Fruit fly (Drosophila melanogaster) whole organism, embryonic: ENCODE results near the gene CG10068.

Experiments used
- Adf1 ChIP-seq: fragments of 200-800 bp; sonication (Bioruptor generic); IDR thresholded peaks from 2 replicates; pipeline ENCODE4 v1.3.6; 2022; ENCODE audit warnings: missing biosample characterization, missing genetic modification characterization
- Atf6 ChIP-seq: fragments of 200-800 bp; sonication (Bioruptor generic); IDR thresholded peaks from 2 replicates; pipeline ENCODE4 v1.3.6; 2022; ENCODE audit warnings: missing biosample characterization, missing genetic modification characterization
- C15 ChIP-seq: fragments of 200-800 bp; sonication (Bioruptor generic); IDR thresholded peaks from 3 replicates; pipeline ENCODE4 v1.3.6; 2022; ENCODE audit warnings: missing biosample characterization, missing genetic modification characterization
- CG10565 ChIP-seq: fragments of 200-800 bp; sonication (Bioruptor generic); optimal IDR thresholded peaks from 3 replicates; lab custom pipeline; 2016; ENCODE audit warnings: missing biosample characterization, mild to moderate bottlenecking, missing genetic modification characterization
- CG11398 ChIP-seq: fragments of 200-800 bp; sonication (Bioruptor generic); optimal IDR thresholded peaks from 2 replicates; lab custom pipeline; 2016; ENCODE audit warnings: missing biosample characterization, missing genetic modification characterization
- CG11504 ChIP-seq: fragments of 200-800 bp; sonication (Bioruptor generic); optimal IDR thresholded peaks from 3 replicates; lab custom pipeline; 2019; ENCODE audit warnings: missing biosample characterization, mild to moderate bottlenecking, missing genetic modification characterization, moderate library complexity
- CG1233 ChIP-seq: fragments of 200-800 bp; sonication (Bioruptor generic); optimal IDR thresholded peaks from 4 replicates; lab custom pipeline; 2018; ENCODE audit warnings: missing biosample characterization, mild to moderate bottlenecking, missing genetic modification characterization
- CG12391 ChIP-seq: fragments of 200-800 bp; sonication (Bioruptor generic); optimal IDR thresholded peaks from 3 replicates; lab custom pipeline; 2018; ENCODE audit warnings: missing biosample characterization, mild to moderate bottlenecking, missing genetic modification characterization, moderate library complexity
- CG14667 ChIP-seq: fragments of 200-800 bp; sonication (Bioruptor generic); IDR thresholded peaks from 2 replicates; pipeline ENCODE4 v1.3.6; 2022; ENCODE audit warnings: missing biosample characterization, missing genetic modification characterization
- CG15479 ChIP-seq: fragments of 200-800 bp; sonication (Bioruptor generic); optimal IDR thresholded peaks from 3 replicates; lab custom pipeline; 2019; ENCODE audit warnings: missing biosample characterization, mild to moderate bottlenecking, missing genetic modification characterization, moderate library complexity
- CG18011 ChIP-seq: fragments of 200-800 bp; sonication (Bioruptor generic); optimal IDR thresholded peaks from 2 replicates; lab custom pipeline; 2017; ENCODE audit warnings: missing biosample characterization, missing genetic modification characterization, mild to moderate bottlenecking, moderate library complexity, missing genotype
- CG18476 ChIP-seq: fragments of 200-800 bp; sonication (Bioruptor generic); optimal IDR thresholded peaks from 2 replicates; lab custom pipeline; 2016; ENCODE audit warnings: missing biosample characterization, mild to moderate bottlenecking, missing genetic modification characterization
- CG30020 ChIP-seq: fragments of 200-800 bp; optimal IDR thresholded peaks from 2 replicates; lab custom pipeline; 2019; ENCODE audit warnings: missing biosample characterization, mild to moderate bottlenecking, missing genetic modification characterization, moderate library complexity
- CG3065 ChIP-seq: fragments of 200-800 bp; sonication (Bioruptor generic); optimal IDR thresholded peaks from 2 replicates; lab custom pipeline; 2016; ENCODE audit warnings: missing biosample characterization, missing genetic modification characterization
- CG32772 ChIP-seq: fragments of 200-800 bp; sonication (Bioruptor generic); IDR thresholded peaks from 2 replicates; pipeline ENCODE4 v1.3.6; 2022; ENCODE audit warnings: missing biosample characterization, missing genetic modification characterization
- CG3995 ChIP-seq: fragments of 200-800 bp; sonication (Bioruptor generic); optimal IDR thresholded peaks from 3 replicates; lab custom pipeline; 2016; ENCODE audit warnings: missing biosample characterization, missing genetic modification characterization
- CG6272 ChIP-seq: fragments of 200-800 bp; sonication (Bioruptor generic); IDR thresholded peaks from 2 replicates; pipeline ENCODE4 v1.3.6; 2022; ENCODE audit warnings: missing biosample characterization, missing genetic modification characterization
- Dip3 ChIP-seq: fragments of 200-800 bp; sonication (Bioruptor generic); optimal IDR thresholded peaks from 3 replicates; lab custom pipeline; 2016; ENCODE audit warnings: missing biosample characterization, missing genetic modification characterization
- Dll ChIP-seq: fragments of 200-800 bp; sonication (Bioruptor generic); IDR thresholded peaks from 4 replicates; pipeline ENCODE4 v1.3.6; 2022; ENCODE audit warnings: missing biosample characterization, missing genetic modification characterization; ENCODE audit not compliant: partially characterized antibody
- Eip74EF ChIP-seq, 2 experiments: fragments of 200-800 bp in 1 of 2; fragments of >200 bp in 1 of 2; sonication (Bioruptor generic) in 1 of 2; optimal IDR thresholded peaks; 2 replicates each; lab custom pipeline; 2017 to 2019; ENCODE audit warnings: missing biosample characterization in 2 of 2, missing genetic modification characterization in 2 of 2, mild to moderate bottlenecking in 1 of 2, moderate library complexity in 1 of 2
- HHEX ChIP-seq: fragments of 200-800 bp; sonication (Bioruptor generic); optimal IDR thresholded peaks from 3 replicates; lab custom pipeline; 2017; ENCODE audit warnings: missing biosample characterization, mild to moderate bottlenecking, missing genetic modification characterization, missing genetic modification reagents
- Hand ChIP-seq: fragments of 200-800 bp; sonication (Bioruptor generic); optimal IDR thresholded peaks from 2 replicates; lab custom pipeline; 2017; ENCODE audit warnings: mild to moderate bottlenecking, missing biosample characterization, missing genetic modification reagents, missing genetic modification characterization
- Hr51 ChIP-seq, 2 experiments: fragments of 200-800 bp; sonication (Bioruptor generic); optimal IDR thresholded peaks; 2 replicates in 1 of 2; 3 replicates in 1 of 2; lab custom pipeline; 2016 to 2018; ENCODE audit warnings: missing biosample characterization in 2 of 2, missing genetic modification characterization in 2 of 2, mild to moderate bottlenecking in 1 of 2, moderate library complexity in 1 of 2
- MTF-1 ChIP-seq: fragments of 200-800 bp; sonication (Bioruptor generic); optimal IDR thresholded peaks from 2 replicates; lab custom pipeline; 2018; ENCODE audit warnings: missing biosample characterization, mild to moderate bottlenecking, missing genetic modification characterization, borderline replicate concordance
- Oaz ChIP-seq: fragments of 200-800 bp; sonication (Bioruptor generic); IDR thresholded peaks from 2 replicates; pipeline ENCODE4 v1.3.6; 2022; ENCODE audit warnings: missing biosample characterization, missing genetic modification characterization
- Opbp ChIP-seq: fragments of 200-800 bp; sonication (Bioruptor generic); IDR thresholded peaks from 3 replicates; pipeline ENCODE4 v1.3.6; 2022; ENCODE audit warnings: missing biosample characterization, missing genetic modification characterization; ENCODE audit not compliant: partially characterized antibody
- Rx ChIP-seq: fragments of 200-800 bp; sonication (Bioruptor generic); IDR thresholded peaks from 2 replicates; pipeline ENCODE4 v1.3.6; 2022; ENCODE audit warnings: missing biosample characterization, missing genetic modification characterization
- Sin3A ChIP-seq: fragments of >200 bp; optimal IDR thresholded peaks from 2 replicates; lab custom pipeline; 2018
- abd-A ChIP-seq: fragments of 200-800 bp; sonication (Bioruptor generic); optimal IDR thresholded peaks from 3 replicates; lab custom pipeline; 2019; ENCODE audit warnings: missing biosample characterization, mild to moderate bottlenecking, missing genetic modification characterization, moderate library complexity
- ase ChIP-seq: fragments of 200-800 bp; sonication (Bioruptor generic); IDR thresholded peaks from 3 replicates; pipeline ENCODE4 v1.3.6; 2022; ENCODE audit warnings: missing biosample characterization, missing genetic modification characterization
- bowl ChIP-seq: fragments of 200-800 bp; sonication (Bioruptor generic); IDR thresholded peaks from 2 replicates; pipeline ENCODE4 v1.3.6; 2022; ENCODE audit warnings: missing biosample characterization, missing genetic modification characterization
- dysf ChIP-seq: fragments of 200-800 bp; sonication (Bioruptor generic); IDR thresholded peaks from 3 replicates; pipeline ENCODE4 v1.3.6; 2022; ENCODE audit warnings: missing biosample characterization, missing genetic modification characterization
- gsb ChIP-seq: fragments of 200-800 bp; sonication (Bioruptor generic); IDR thresholded peaks from 2 replicates; pipeline ENCODE4 v1.3.6; 2022; ENCODE audit warnings: missing biosample characterization, missing genetic modification characterization
- hkb ChIP-seq, 2 experiments: fragments of 200-800 bp in 1 of 2; fragments of >200 bp in 1 of 2; sonication (Bioruptor generic) in 1 of 2; IDR thresholded peaks in 1 of 2; optimal IDR thresholded peaks in 1 of 2; 2 replicates each; pipeline versions ENCODE4 v1.3.6 to Lab custom; 2017 to 2022; ENCODE audit warnings: missing biosample characterization in 1 of 2, missing genetic modification characterization in 1 of 2
- nmo ChIP-seq: fragments of 200-800 bp; sonication (Bioruptor generic); optimal IDR thresholded peaks from 2 replicates; lab custom pipeline; 2018; ENCODE audit warnings: missing biosample characterization, mild to moderate bottlenecking, missing genetic modification characterization, moderate library complexity
- onecut ChIP-seq: fragments of 200-800 bp; sonication (Bioruptor generic); IDR thresholded peaks from 2 replicates; pipeline ENCODE4 v1.3.6; 2022; ENCODE audit warnings: missing biosample characterization, missing genetic modification characterization
- otp ChIP-seq: fragments of 200-800 bp; sonication (Bioruptor generic); IDR thresholded peaks from 3 replicates; pipeline ENCODE4, ENCODE4 v1.3.6; 2022; ENCODE audit warnings: missing biosample characterization, missing genetic modification characterization
- pros ChIP-seq: fragments of 200-800 bp; sonication (Bioruptor generic); optimal IDR thresholded peaks from 3 replicates; lab custom pipeline; 2019; ENCODE audit warnings: missing biosample characterization, mild to moderate bottlenecking, missing genetic modification characterization, moderate library complexity
- psq ChIP-seq: fragments of 200-800 bp; sonication (Bioruptor generic); optimal IDR thresholded peaks from 2 replicates; lab custom pipeline; 2017; ENCODE audit warnings: missing biosample characterization, missing genetic modification characterization
- salm ChIP-seq: fragments of 200-800 bp; sonication (Bioruptor generic); optimal IDR thresholded peaks from 2 replicates; lab custom pipeline; 2018; ENCODE audit warnings: missing biosample characterization, mild to moderate bottlenecking, missing genetic modification characterization
- sd ChIP-seq: fragments of 200-800 bp; sonication (Bioruptor generic); optimal IDR thresholded peaks from 3 replicates; lab custom pipeline; 2018; ENCODE audit warnings: missing biosample characterization, mild to moderate bottlenecking, missing genetic modification characterization, moderate library complexity
- sqz ChIP-seq: fragments of 200-800 bp; sonication (Bioruptor generic); optimal IDR thresholded peaks from 3 replicates; lab custom pipeline; 2018; ENCODE audit warnings: missing biosample characterization, mild to moderate bottlenecking, missing genetic modification characterization
- stc ChIP-seq: fragments of 200-800 bp; sonication (Bioruptor generic); IDR thresholded peaks from 2 replicates; pipeline ENCODE4 v1.3.6; 2022; ENCODE audit warnings: missing biosample characterization, missing genetic modification characterization
- tgo ChIP-seq: fragments of 200-800 bp; sonication (Bioruptor generic); IDR thresholded peaks from 3 replicates; pipeline ENCODE4 v1.3.6; 2022; ENCODE audit warnings: missing biosample characterization, missing genetic modification characterization
- toy ChIP-seq: fragments of 200-800 bp; sonication (Bioruptor generic); IDR thresholded peaks from 2 replicates; pipeline ENCODE4 v1.3.6; 2022; ENCODE audit warnings: missing biosample characterization, missing genetic modification characterization
- ttk ChIP-seq: fragments of 200-800 bp; sonication (Bioruptor generic); IDR thresholded peaks from 2 replicates; pipeline ENCODE4 v2.1.2; 2022; ENCODE audit warnings: missing biosample characterization, missing genetic modification characterization
- tx ChIP-seq: fragments of 200-800 bp; sonication (Bioruptor generic); optimal IDR thresholded peaks from 2 replicates; lab custom pipeline; 2016; ENCODE audit warnings: missing biosample characterization, missing genetic modification characterization

CG10068 gene

DNA sequence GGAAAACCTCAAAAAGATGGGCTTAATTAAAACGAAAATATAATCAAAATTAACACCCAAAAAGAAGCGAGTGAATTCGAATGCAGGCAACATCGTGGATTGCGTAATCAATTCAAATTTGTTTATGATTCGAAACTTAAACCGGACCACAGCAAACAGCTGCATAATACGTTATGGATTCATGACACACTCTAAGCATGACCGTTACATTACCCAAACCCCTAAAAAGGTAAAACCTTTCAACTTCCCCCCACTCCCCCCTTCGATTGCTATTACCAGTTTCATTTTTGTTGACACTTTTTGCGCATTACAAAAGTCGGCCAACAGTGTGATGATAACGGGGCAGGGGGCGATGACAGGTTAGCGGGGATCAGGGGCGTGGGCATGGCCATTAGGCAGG, 42.1 kb upstream of the CG10068 start (continued):
- no peak for TF ChIP-seq tgo (GFP tag; lab: Robert Waterston, UW)
- TF ChIP-seq Eip74EF (GFP tag; optimal IDR thresholded peaks at IDR 0.05; lab: Kevin White, UChicago): peak in 1 of 2 experiments; percentile 79
- peak; percentile 5; the same call in 1 of the 2 replicates for TF ChIP-seq Rx (GFP tag; lab: Robert Waterston, UW)
- TF ChIP-seq stc (GFP tag; lab: Robert Waterston, UW): no peak

DNA sequence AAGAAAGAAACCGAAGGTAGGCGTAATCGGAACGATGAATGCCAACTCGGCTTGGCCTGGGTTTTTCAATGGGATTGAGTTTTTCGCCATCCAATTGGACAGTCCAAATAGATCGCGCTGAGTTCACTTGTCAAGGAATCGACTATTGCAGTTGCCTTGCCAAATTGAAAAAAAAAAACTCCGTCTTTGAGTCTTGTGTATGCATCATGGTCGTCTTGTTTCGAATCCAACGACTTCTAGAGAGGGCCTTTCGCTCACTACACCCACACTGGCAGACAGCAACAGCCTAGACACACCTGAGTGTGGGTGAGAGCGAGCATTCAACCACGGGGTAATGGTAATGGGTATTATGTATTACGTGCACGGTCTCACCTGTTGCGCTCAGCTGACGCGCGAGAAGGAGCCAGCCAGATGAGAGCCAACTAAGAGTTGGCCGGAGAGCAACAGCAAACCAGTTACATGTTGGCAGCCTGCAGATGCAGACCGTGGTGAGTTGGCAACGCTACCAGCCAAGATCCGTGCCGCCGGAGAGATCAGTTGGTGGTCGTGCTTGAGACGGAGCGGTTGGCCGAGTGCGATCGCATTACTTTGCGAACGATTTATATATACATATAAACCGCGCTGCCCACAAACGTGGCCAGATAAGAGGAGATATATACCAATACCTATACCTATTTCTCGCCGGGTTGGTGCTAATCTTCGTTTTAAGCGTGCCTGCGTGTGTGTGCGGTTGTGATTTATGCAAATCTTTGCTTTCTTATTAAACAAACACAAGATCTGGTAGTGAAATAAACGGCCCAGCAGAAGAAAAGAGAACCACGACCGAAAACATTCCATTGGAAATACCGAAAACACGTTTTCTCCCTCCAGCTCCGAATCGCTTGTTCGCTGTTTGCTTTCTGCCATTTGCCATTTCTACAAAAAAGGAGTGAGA, 34.8 kb upstream of the CG10068 start, which contains the start of gene sas:
Gene sas, plus strand, starts transcription at position 453 of the 934 bp plus-strand sequence.
- TF ChIP-seq CG12391 (no peak), HHEX (GFP tag; lab: Kevin White, UChicago) (no peak), C15 (no peak), salm (tag; lab: Kevin White, UChicago) (no peak), bowl (GFP tag; lab: Robert Waterston, UW) (no peak), gsb (GFP tag; lab: Robert Waterston, UW) (no peak), Dip3 (GFP tag; lab: Kevin White, UChicago) (no peak), CG11504 (tag; lab: Kevin White, UChicago) (no peak), CG3065 (GFP tag; lab: Kevin White, UChicago) (no peak), CG14667 (GFP tag; lab: Robert Waterston, UW) (no peak), CG1233 (GFP tag; lab: Kevin White, UChicago) (no peak), ase (no peak), MTF-1 (GFP tag; lab: Kevin White, UChicago) (no peak), CG11398 (GFP tag; lab: Kevin White, UChicago) (no peak), CG10565 (GFP tag; lab: Kevin White, UChicago) (no peak), otp (no peak), Hr51 (GFP tag; optimal IDR thresholded peaks at IDR 0.05; lab: Kevin White, UChicago) (no peak), Sin3A (no peak), Adf1 (GFP tag; lab: Robert Waterston, UW) (no peak; the same call in 1 of the 2 replicates), CG6272 (GFP tag; lab: Robert Waterston, UW) (no peak), CG30020 (tag; lab: Kevin White, UChicago) (no peak), CG18011 (GFP tag; lab: Kevin White, UChicago) (no peak), sd (peak; percentile 64), Oaz (no peak), abd-A (tag; lab: Kevin White, UChicago) (peak; percentile 37), CG18476 (GFP tag; lab: Kevin White, UChicago) (no peak), Hand (GFP tag; lab: Kevin White, UChicago) (no peak), tx (no peak), sqz (GFP tag; lab: Kevin White, UChicago) (no peak), dysf (GFP tag; lab: Robert Waterston, UW) (no peak), pros (peak; percentile 60), Atf6 (GFP tag; lab: Robert Waterston, UW) (no peak), toy (GFP tag; lab: Robert Waterston, UW) (no peak), CG15479 (peak; percentile 47), CG3995 (GFP tag; lab: Kevin White, UChicago) (no peak), hkb (optimal IDR thresholded peaks at IDR 0.05; lab: Kevin White, UChicago) (no peak), hkb (GFP tag; IDR thresholded peaks at IDR 0.05; lab: Robert Waterston, UW) (0 out of 2 replicates have a peak, but pooled peaks have one; percentile 40), ttk (no peak), onecut (no peak), psq (no peak), Dll (GFP tag; lab: Robert Waterston, UW) (peak; percentile 24; the same call in 1 of the 4 replicates), nmo (GFP tag; lab: Kevin White, UChicago) (no peak), Opbp (GFP tag; lab: Robert Waterston, UW) (0 out of 3 replicates have a peak, but pooled peaks have one; percentile 48), CG32772 (no peak)
